Worm (Caenorhabditis elegans): ENCODE measurements around the gene fbxa-65.

The fbxa-65 gene

ce11 chrV:3346434-3347019, at the start of gene fbxa-65:
fbxa-65 (minus strand) TSS chrV:3346484.
- no peak for TF ChIP-seq nhr-76 (tag; optimal IDR thresholded peaks at IDR 0.05)
- peak; percentile 23 for TF ChIP-seq nhr-28 (tag; optimal IDR thresholded peaks at IDR 0.05)
- peak; percentile 94 for TF ChIP-seq aha-1 (tag)

- TF ChIP-seq nhr-102 (tag; optimal IDR thresholded peaks at IDR 0.05) (no peak), dmd-6 (GFP tag; IDR thresholded peaks at IDR 0.05) (peak; percentile 15; the same call in 1 of the 2 replicates), hlh-11 (tag; optimal IDR thresholded peaks at IDR 0.05) (peak; percentile 19), dpl-1 (GFP tag; optimal IDR thresholded peaks at IDR 0.05) (no peak), set-16 (GFP tag; IDR thresholded peaks at IDR 0.05) (peak; percentile 60; the same call in 1 of the 2 replicates)
Measured at ce11 chrV:3394694-3395240, 48.5 kb upstream of the fbxa-65 start, which contains the start of gene T20D4.15. T20D4.15 (minus strand) TSS chrV:3394744.

ce11 chrV:3394065-3394464, 47.8 kb upstream of the fbxa-65 start:
- TF ChIP-seq egl-43 (GFP tag; IDR thresholded peaks at IDR 0.05) = 0 out of 2 replicates have a peak, but pooled peaks have one; percentile 4
- peak; percentile 72 for TF ChIP-seq set-16 (GFP tag; IDR thresholded peaks at IDR 0.05)
- TF ChIP-seq gei-8 (GFP tag; optimal IDR thresholded peaks at IDR 0.05) = no peak
- no peak for TF ChIP-seq lin-29 (GFP tag; IDR thresholded peaks at IDR 0.05)

ce11 chrV:3391005-3391404, 44.7 kb upstream of the fbxa-65 start:
- TF ChIP-seq hlh-30 (tag; optimal IDR thresholded peaks at IDR 0.05; ENCODE audit: insufficient read depth) = peak; percentile 73
- TF ChIP-seq lin-1 (GFP tag; IDR thresholded peaks at IDR 0.05) = no peak
- no peak for TF ChIP-seq F26F4.8 (GFP tag; conservative IDR thresholded peaks at IDR 0.05)
- no peak for TF ChIP-seq tag-97 (GFP tag; IDR thresholded peaks at IDR 0.05)
- TF ChIP-seq nhr-25 (tag; optimal IDR thresholded peaks at IDR 0.05; ENCODE audit: borderline replicate concordance, insufficient read depth) = peak; percentile 91
- peak; percentile 12 for TF ChIP-seq fkh-10 (GFP tag; optimal IDR thresholded peaks at IDR 0.05)
- TF ChIP-seq madf-5 (GFP tag; IDR thresholded peaks at IDR 0.05) = no peak
- TF ChIP-seq snpc-1.2 (GFP tag; IDR thresholded peaks at IDR 0.05) = no peak
- no peak for TF ChIP-seq Y105C5A.15 (GFP tag; IDR thresholded peaks at IDR 0.05)
- TF ChIP-seq hif-1 (tag; optimal IDR thresholded peaks at IDR 0.05) = peak in 1 of 2 experiments; percentile 49
- 0 out of 2 replicates have a peak, but pooled peaks have one; percentile 31 for TF ChIP-seq tra-1 (GFP tag; IDR thresholded peaks at IDR 0.05)
- peak; percentile 86 for TF ChIP-seq nhr-6 (tag; optimal IDR thresholded peaks at IDR 0.05)
- peak; percentile 96 for TF ChIP-seq nhr-48 (tag; optimal IDR thresholded peaks at IDR 0.05)
- TF ChIP-seq F44E2.7 (GFP tag; IDR thresholded peaks at IDR 0.05) = no peak
- no peak for TF ChIP-seq ceh-32 (tag; optimal IDR thresholded peaks at IDR 0.05; ENCODE audit: poor library complexity)
- peak; percentile 53 for TF ChIP-seq nhr-77 (tag; optimal IDR thresholded peaks at IDR 0.05)
- TF ChIP-seq unc-62 (GFP tag; optimal IDR thresholded peaks at IDR 0.05 in 1 of 2) = peak in 1 of 2 experiments; percentile 67
- TF ChIP-seq unc-62 (tag; optimal IDR thresholded peaks at IDR 0.05) = no peak
- TF ChIP-seq unc-39 (tag; optimal IDR thresholded peaks at IDR 0.05) = no peak
- TF ChIP-seq ceh-20 (GFP tag; IDR thresholded peaks at IDR 0.05) = peak; percentile 49; the same call in 1 of the 2 replicates
- no peak for TF ChIP-seq ztf-7 (tag; optimal IDR thresholded peaks at IDR 0.05)
- TF ChIP-seq ces-1 (GFP tag; optimal IDR thresholded peaks at IDR 0.05) = no peak
- TF ChIP-seq nhr-41 (GFP tag; IDR thresholded peaks at IDR 0.05) = no peak
- TF ChIP-seq snpc-4 (tag; optimal IDR thresholded peaks at IDR 0.05) = no peak
- peak; percentile 44; the same call in 1 of the 2 replicates for TF ChIP-seq T26A8.4 (GFP tag; IDR thresholded peaks at IDR 0.05)
- TF ChIP-seq aha-1 (tag) = peak; percentile 95
- no peak for TF ChIP-seq saeg-2 (GFP tag; IDR thresholded peaks at IDR 0.05)
- peak; percentile 69 for TF ChIP-seq dpl-1 (GFP tag; optimal IDR thresholded peaks at IDR 0.05)
- TF ChIP-seq rbr-2 (tag; optimal IDR thresholded peaks at IDR 0.05) = peak; percentile 71
- TF ChIP-seq hmg-1.1 (GFP tag; IDR thresholded peaks at IDR 0.05) = peak; percentile 78
- TF ChIP-seq ZK337.2 (GFP tag; IDR thresholded peaks at IDR 0.05) = no peak
- TF ChIP-seq pqm-1 (tag; optimal IDR thresholded peaks at IDR 0.05) = no peak
- TF ChIP-seq arid-1 (GFP tag; conservative IDR thresholded peaks at IDR 0.05) = no peak
- no peak for TF ChIP-seq nhr-42 (GFP tag; IDR thresholded peaks at IDR 0.05)
- TF ChIP-seq Y5F2A.4 (GFP tag; optimal IDR thresholded peaks at IDR 0.05) = no peak
- peak; percentile 83 for TF ChIP-seq nhr-11 (tag; optimal IDR thresholded peaks at IDR 0.05)
